Fruit fly (Drosophila melanogaster) whole organism, prepupa: ENCODE data around the gene Rbp.

Experiments
- CG6163 ChIP-seq: fragments of 200-800 bp; sonication (Bioruptor generic); IDR thresholded peaks from 3 replicates; pipeline ENCODE4 v1.3.6; 2022; ENCODE audit warnings: missing biosample characterization, missing genetic modification characterization
- CG7368 ChIP-seq: fragments of 200-800 bp; sonication (Bioruptor generic); optimal IDR thresholded peaks from 3 replicates; lab custom pipeline; 2016; ENCODE audit warnings: missing biosample characterization, missing genetic modification characterization
- CG8319 ChIP-seq: fragments of 200-800 bp; sonication (Bioruptor generic); optimal IDR thresholded peaks from 3 replicates; lab custom pipeline; 2016; ENCODE audit warnings: missing biosample characterization, missing genetic modification characterization
- Hr38 ChIP-seq: sonication (Bioruptor generic); optimal IDR thresholded peaks from 2 replicates; lab custom pipeline; 2016; ENCODE audit warnings: missing biosample characterization, missing genetic modification characterization
- achi ChIP-seq: fragments of 200-800 bp; sonication (Bioruptor generic); optimal IDR thresholded peaks from 3 replicates; lab custom pipeline; 2016; ENCODE audit warnings: missing biosample characterization, missing genetic modification characterization
- dsx ChIP-seq: fragments of 200-800 bp; optimal IDR thresholded peaks from 3 replicates; lab custom pipeline; 2019; ENCODE audit warnings: missing biosample characterization, mild to moderate bottlenecking, missing genetic modification characterization, moderate library complexity; ENCODE audit not compliant: poor library complexity, severe bottlenecking
- salr ChIP-seq, 2 experiments: fragments of 200-800 bp; sonication (Bioruptor generic); optimal IDR thresholded peaks; 3 replicates each; lab custom pipeline; 2016 to 2018; ENCODE audit warnings: missing biosample characterization in 2 of 2, missing genetic modification characterization in 2 of 2, mild to moderate bottlenecking in 1 of 2

DNA sequence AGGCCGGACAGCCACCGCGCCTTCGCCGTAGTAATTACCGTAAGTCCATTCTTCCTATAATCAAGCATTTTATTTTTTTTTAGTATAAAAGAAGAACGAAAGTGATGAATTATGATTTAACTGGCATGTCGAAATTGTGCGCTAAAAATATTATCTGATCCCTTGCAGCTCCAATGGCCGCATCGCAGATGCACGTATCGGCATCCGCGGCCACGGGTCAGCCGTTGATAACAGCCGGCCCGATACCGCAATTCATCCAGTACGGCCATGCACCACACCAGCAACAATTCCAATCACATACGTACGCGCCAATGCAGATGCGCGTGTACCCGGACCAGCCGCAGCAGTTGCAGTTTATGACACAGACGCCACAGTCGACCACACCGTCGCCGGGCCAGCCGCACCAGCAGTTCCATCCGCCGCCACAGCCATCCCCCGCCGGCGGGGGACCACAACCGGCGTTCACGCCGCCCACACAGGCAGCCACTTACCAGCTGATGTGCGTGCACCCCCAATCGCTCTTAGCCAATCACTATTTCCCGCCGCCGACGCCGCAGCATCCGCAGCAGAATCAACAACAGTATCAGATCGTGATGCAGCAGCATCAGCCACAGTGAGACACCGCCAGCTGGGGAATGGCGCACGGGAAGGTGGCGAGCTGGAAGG, 40.6 kb downstream of the Rbp start:
- TF ChIP-seq salr (GFP tag; optimal IDR thresholded peaks at IDR 0.05; lab: Kevin White, UChicago): no peak
- TF ChIP-seq CG8319 (GFP tag; lab: Kevin White, UChicago): no peak
- no peak for TF ChIP-seq CG6163
- TF ChIP-seq dsx (GFP tag; lab: Kevin White, UChicago): no peak
- no peak for TF ChIP-seq achi (GFP tag; lab: Kevin White, UChicago)
- TF ChIP-seq Hr38 (GFP tag; lab: Kevin White, UChicago): no peak
- TF ChIP-seq CG7368 (GFP tag; lab: Kevin White, UChicago): no peak
